Fruit fly (Drosophila melanogaster): ENCODE data around the gene CG33493.

Gene CG33493

DNA sequence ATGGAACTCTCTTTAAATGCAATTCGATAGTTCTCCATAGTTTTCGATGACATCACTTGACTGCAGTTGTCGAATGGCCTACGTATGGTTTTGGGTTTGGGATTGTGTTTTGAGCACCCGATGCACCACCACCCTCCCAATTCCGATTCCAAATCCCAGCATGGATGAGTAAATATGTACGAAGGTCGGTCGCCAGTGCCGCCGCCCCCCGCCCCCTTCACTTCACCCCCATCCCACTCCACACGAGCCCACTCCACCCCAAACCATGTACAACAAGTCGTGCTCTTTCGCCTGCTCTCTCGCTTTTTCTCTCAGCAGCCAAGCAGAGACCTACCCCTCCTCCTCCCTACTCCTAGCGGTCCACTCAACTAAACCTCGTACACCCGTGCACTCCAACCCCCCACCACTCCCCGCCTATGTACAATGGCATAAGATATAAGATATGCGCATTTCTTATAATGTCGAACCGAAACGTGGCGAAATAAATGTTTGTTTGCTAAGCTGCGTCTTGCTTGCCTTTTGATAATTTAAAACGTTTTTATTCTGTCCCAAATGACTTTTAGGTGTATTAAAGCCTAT is 12.2 kb downstream of the CG33493 start (continued):
- peak; percentile 73 for TF ChIP-seq vvl (GFP tag; IDR thresholded peaks at IDR 0.05)
- peak; percentile 7 for TF ChIP-seq Hey (tag; optimal IDR thresholded peaks at IDR 0.05)
- 0 out of 2 replicates have a peak, but pooled peaks have one; percentile 9 for TF ChIP-seq CG10366 (GFP tag; IDR thresholded peaks at IDR 0.05)
- no peak for TF ChIP-seq CG18262 (tag; optimal IDR thresholded peaks at IDR 0.05)
- TF ChIP-seq Fer3 (tag; optimal IDR thresholded peaks at IDR 0.05): no peak
- TF ChIP-seq stc (GFP tag; IDR thresholded peaks at IDR 0.05): peak; percentile 54
- peak; percentile 51; the same call in 1 of the 3 replicates for TF ChIP-seq otp (GFP tag; IDR thresholded peaks at IDR 0.05)
- TF ChIP-seq ttk (GFP tag; IDR thresholded peaks at IDR 0.05): peak; percentile 42; the same call in 1 of the 2 replicates
- TF ChIP-seq nerfin-1 (tag; optimal IDR thresholded peaks at IDR 0.05): peak; percentile 2
- TF ChIP-seq Oaz (GFP tag; IDR thresholded peaks at IDR 0.05): peak; percentile 21; the same call in 1 of the 2 replicates
- peak; percentile 10 for TF ChIP-seq cg (GFP tag; optimal IDR thresholded peaks at IDR 0.05)
- TF ChIP-seq Taf1 (GFP tag; IDR thresholded peaks at IDR 0.05): peak; percentile 5; the same call in 1 of the 2 replicates
- peak; percentile 19 for TF ChIP-seq yki (optimal IDR thresholded peaks at IDR 0.05)
- TF ChIP-seq sim (GFP tag; IDR thresholded peaks at IDR 0.05): 0 out of 2 replicates have a peak, but pooled peaks have one; percentile 54
- no peak for TF ChIP-seq CG4820 (GFP tag; optimal IDR thresholded peaks at IDR 0.05)
- 0 out of 2 replicates have a peak, but pooled peaks have one; percentile 15 for TF ChIP-seq CG32772 (GFP tag; IDR thresholded peaks at IDR 0.05)
- no peak for TF ChIP-seq lov (optimal IDR thresholded peaks at IDR 0.05)
- TF ChIP-seq lov (GFP tag; IDR thresholded peaks at IDR 0.05): 0 out of 3 replicates have a peak, but pooled peaks have one; percentile 56
- TF ChIP-seq sr (GFP tag; IDR thresholded peaks at IDR 0.05): 0 out of 3 replicates have a peak, but pooled peaks have one; percentile 40
- TF ChIP-seq CG1832 (GFP tag; optimal IDR thresholded peaks at IDR 0.05): peak; percentile 12
- peak; percentile 49; the same call in 1 of the 3 replicates for TF ChIP-seq ci (GFP tag; IDR thresholded peaks at IDR 0.05)
- peak; percentile 20 for TF ChIP-seq lab (GFP tag; optimal IDR thresholded peaks at IDR 0.05)
- TF ChIP-seq CG11456 (GFP tag; IDR thresholded peaks at IDR 0.05): no peak; the same call in 2 of the 3 replicates
- peak; percentile 31 for TF ChIP-seq CG10543 (GFP tag; optimal IDR thresholded peaks at IDR 0.05)
- TF ChIP-seq CG42726 (GFP tag; IDR thresholded peaks at IDR 0.05; ENCODE audit: partially characterized antibody): 0 out of 2 replicates have a peak, but pooled peaks have one; percentile 38
- 0 out of 2 replicates have a peak, but pooled peaks have one; percentile 10 for TF ChIP-seq CG14014 (GFP tag; IDR thresholded peaks at IDR 0.05)
- TF ChIP-seq CG6683 (GFP tag; optimal IDR thresholded peaks at IDR 0.05): no peak
- peak; percentile 28 for TF ChIP-seq CG12769 (tag; optimal IDR thresholded peaks at IDR 0.05)
- peak; percentile 12 for TF ChIP-seq nom (GFP tag; optimal IDR thresholded peaks at IDR 0.05)
- no peak for TF ChIP-seq CG8944 (GFP tag; optimal IDR thresholded peaks at IDR 0.05)
- TF ChIP-seq Trl (optimal IDR thresholded peaks at IDR 0.05): peak; percentile 48 to 77
- no peak for TF ChIP-seq Trl (GFP tag; optimal IDR thresholded peaks at IDR 0.05)
- TF ChIP-seq CG2678 (tag; optimal IDR thresholded peaks at IDR 0.05): no peak
- TF ChIP-seq Oli (tag; optimal IDR thresholded peaks at IDR 0.05): no peak
- peak; percentile 96 for TF ChIP-seq pros (GFP tag; optimal IDR thresholded peaks at IDR 0.05)
- peak; percentile 15 for TF ChIP-seq onecut (GFP tag; IDR thresholded peaks at IDR 0.05)
- TF ChIP-seq Atf6 (GFP tag; IDR thresholded peaks at IDR 0.05): 0 out of 2 replicates have a peak, but pooled peaks have one; percentile 35
- no peak for TF ChIP-seq pita (GFP tag; optimal IDR thresholded peaks at IDR 0.05)
- TF ChIP-seq mirr (GFP tag; optimal IDR thresholded peaks at IDR 0.05): peak; percentile 18
- peak; percentile 56 for TF ChIP-seq kni (GFP tag; optimal IDR thresholded peaks at IDR 0.05)
- no peak for TF ChIP-seq CG10565 (GFP tag; optimal IDR thresholded peaks at IDR 0.05)
- no peak for TF ChIP-seq Dip2 (GFP tag; IDR thresholded peaks at IDR 0.05)
- peak; percentile 66; the same call in 1 of the 3 replicates for TF ChIP-seq z (GFP tag; IDR thresholded peaks at IDR 0.05)
- peak; percentile 19 for TF ChIP-seq oc (tag; optimal IDR thresholded peaks at IDR 0.05)
- 0 out of 2 replicates have a peak, but pooled peaks have one; percentile 18 for TF ChIP-seq CG9932 (GFP tag; IDR thresholded peaks at IDR 0.05)
- peak; percentile 29 for TF ChIP-seq sd (tag; optimal IDR thresholded peaks at IDR 0.05)
- peak; percentile 65; the same call in 1 of the 2 replicates for TF ChIP-seq rib (GFP tag; IDR thresholded peaks at IDR 0.05)
- peak; percentile 31; the same call in 1 of the 2 replicates for TF ChIP-seq Rfx (GFP tag; IDR thresholded peaks at IDR 0.05)
- TF ChIP-seq CG3847 (GFP tag; IDR thresholded peaks at IDR 0.05): 0 out of 2 replicates have a peak, but pooled peaks have one; percentile 30
- 0 out of 2 replicates have a peak, but pooled peaks have one; percentile 28 for TF ChIP-seq Drgx (GFP tag; IDR thresholded peaks at IDR 0.05)

All from whole organism, embryonic.